Worm (Caenorhabditis elegans) whole organism, L4 larva: ENCODE results near the gene pmt-1.
A peak's percentile ranks its signal among the peaks of the same experiment; 100 is the strongest.

Source experiments
- D1046.2 ChIP-seq: fragments of 200-800 bp; sonication (Bioruptor generic); IDR thresholded peaks from 2 replicates; pipeline ENCODE4 v1.3.6; 2022; ENCODE audit warnings: missing genetic modification characterization, missing compliant biosample characterization
- F26F4.8 ChIP-seq: fragments of 200-800 bp; sonication (Bioruptor generic); conservative IDR thresholded peaks from 2 replicates; pipeline ENCODE4 v1.3.6; 2022; ENCODE audit warnings: missing genetic modification characterization, missing compliant biosample characterization
- Y75B8A.6 ChIP-seq: fragments of 200-800 bp; sonication (Bioruptor generic); IDR thresholded peaks from 2 replicates; pipeline ENCODE4 v1.3.6; 2022; ENCODE audit warnings: missing genetic modification reagents, missing genetic modification characterization, missing compliant biosample characterization
- ZK337.2 ChIP-seq: fragments of 200-800 bp; sonication (Bioruptor generic); IDR thresholded peaks from 2 replicates; pipeline ENCODE4 v1.3.6; 2022; ENCODE audit warnings: missing genetic modification reagents, missing genetic modification characterization, missing compliant biosample characterization
- ZK546.5 ChIP-seq, 2 experiments: sonication (generic microtip); optimal IDR thresholded peaks; 2 replicates each; lab custom pipeline; 2017; ENCODE audit warnings: missing biosample characterization in 2 of 2, missing genetic modification characterization in 2 of 2
- attf-4 ChIP-seq: sonication (generic microtip); optimal IDR thresholded peaks from 3 replicates; lab custom pipeline; 2017; ENCODE audit warnings: missing biosample characterization, missing genetic modification characterization
- ceh-44 ChIP-seq: fragments of 200-800 bp; sonication (Bioruptor generic); IDR thresholded peaks from 2 replicates; pipeline ENCODE4 v1.3.6; 2022; ENCODE audit warnings: missing genetic modification reagents, missing genetic modification characterization, missing compliant biosample characterization
- ceh-82 ChIP-seq: sonication (generic microtip); optimal IDR thresholded peaks from 2 replicates; lab custom pipeline; 2017; ENCODE audit warnings: missing biosample characterization, missing genetic modification characterization
- cey-2 ChIP-seq: sonication (generic microtip); optimal IDR thresholded peaks from 3 replicates; lab custom pipeline; 2017; ENCODE audit warnings: missing genetic modification characterization, mild to moderate bottlenecking, missing compliant biosample characterization, antibody characterized with exemption, borderline replicate concordance; ENCODE audit not compliant: insufficient read depth
- daf-19 ChIP-seq: fragments of 200-800 bp; sonication (Bioruptor generic); conservative IDR thresholded peaks from 2 replicates; pipeline ENCODE4 v1.3.6; 2022; ENCODE audit warnings: missing genetic modification characterization, missing compliant biosample characterization
- dmd-8 ChIP-seq: fragments of 200-800 bp; sonication (Bioruptor generic); IDR thresholded peaks from 2 replicates; pipeline ENCODE4 v1.3.6; 2022; ENCODE audit warnings: missing genetic modification characterization, missing compliant biosample characterization
- egl-27 ChIP-seq: sonication (generic microtip); optimal IDR thresholded peaks from 3 replicates; lab custom pipeline; 2017; ENCODE audit warnings: missing biosample characterization, missing genetic modification reagents, missing genetic modification characterization
- egl-43 ChIP-seq: fragments of 200-800 bp; sonication (Bioruptor generic); IDR thresholded peaks from 2 replicates; pipeline ENCODE4 v1.3.6; 2022; ENCODE audit warnings: missing genetic modification reagents, missing genetic modification characterization, missing compliant biosample characterization
- lim-7 ChIP-seq: fragments of 200-800 bp; sonication (Bioruptor generic); IDR thresholded peaks from 2 replicates; pipeline ENCODE4 v1.3.6; 2022; ENCODE audit warnings: missing genetic modification characterization, missing compliant biosample characterization
- lin-38 ChIP-seq: fragments of 200-800 bp; sonication (Bioruptor generic); IDR thresholded peaks from 2 replicates; pipeline ENCODE4 v1.3.6; 2022; ENCODE audit warnings: missing genetic modification reagents, missing genetic modification characterization, missing compliant biosample characterization
- lsy-2 ChIP-seq, 2 experiments: fragments of 150-350 bp in 1 of 2; sonication (generic microtip) in 1 of 2; optimal IDR thresholded peaks; 2 replicates each; lab custom pipeline; 2014 to 2017; ENCODE audit warnings: missing biosample characterization in 2 of 2, missing genetic modification characterization in 2 of 2
- madf-9 ChIP-seq: fragments of 200-800 bp; sonication (Bioruptor generic); conservative IDR thresholded peaks from 2 replicates; pipeline ENCODE4 v1.3.6; 2022; ENCODE audit warnings: missing genetic modification reagents, missing genetic modification characterization, missing compliant biosample characterization
- nhr-25 ChIP-seq: sonication (generic microtip); optimal IDR thresholded peaks from 2 replicates; lab custom pipeline; 2017; ENCODE audit warnings: missing genetic modification characterization, mild to moderate bottlenecking, missing compliant biosample characterization, antibody characterized with exemption, moderate library complexity, borderline replicate concordance; ENCODE audit not compliant: insufficient read depth
- nhr-28 ChIP-seq: fragments of 150-350 bp; optimal IDR thresholded peaks from 2 replicates; lab custom pipeline; 2014; ENCODE audit warnings: missing biosample characterization, missing genetic modification characterization
- nhr-41 ChIP-seq: fragments of 200-800 bp; sonication (Bioruptor generic); IDR thresholded peaks from 2 replicates; pipeline ENCODE4 v1.3.6; 2022; ENCODE audit warnings: missing genetic modification reagents, missing genetic modification characterization, missing compliant biosample characterization
- pqm-1 ChIP-seq: sonication (generic microtip); optimal IDR thresholded peaks from 2 replicates; lab custom pipeline; 2017; ENCODE audit warnings: missing biosample characterization, missing genetic modification characterization
- rbr-2 ChIP-seq: sonication (generic microtip); optimal IDR thresholded peaks from 2 replicates; lab custom pipeline; 2016; ENCODE audit warnings: missing genotype, missing genetic modification characterization, missing compliant biosample characterization
- tag-97 ChIP-seq: fragments of 200-800 bp; sonication (Bioruptor generic); IDR thresholded peaks from 2 replicates; pipeline ENCODE4 v1.3.6; 2022; ENCODE audit warnings: missing genetic modification characterization, missing compliant biosample characterization
- unc-62 ChIP-seq, 3 experiments: fragments of 150-350 bp in 1 of 3; sonication (generic microtip); optimal IDR thresholded peaks in 2 of 3; peaks in 1 of 3; 1 replicate in 1 of 3; 2 replicates in 2 of 3; lab custom pipeline; 2014 to 2017; ENCODE audit warnings: missing biosample characterization in 3 of 3, missing genetic modification characterization in 3 of 3, missing genetic modification reagents in 3 of 3, missing genotype in 1 of 3

The pmt-1 gene

DNA sequence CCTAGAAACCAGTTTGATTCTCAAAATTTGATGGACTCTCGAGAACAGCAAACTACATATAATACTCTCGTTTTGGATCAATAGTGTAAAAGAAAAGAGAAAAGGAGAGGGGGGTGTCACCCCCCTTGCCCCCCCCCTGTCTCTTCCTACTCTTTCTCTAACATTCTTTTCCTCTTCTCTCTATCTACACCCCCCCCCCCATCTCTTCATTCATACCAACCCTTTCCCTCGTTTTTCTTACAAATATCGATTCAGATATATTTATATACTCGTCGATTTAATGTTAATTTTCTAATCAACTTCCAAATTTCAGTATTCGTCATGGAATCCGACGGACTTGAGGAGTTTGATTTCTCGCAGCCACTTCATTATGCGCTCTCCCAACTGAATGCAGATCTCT is 51.2 kb downstream of the pmt-1 start, which contains the start of gene EGAP2.1:
TSS of gene EGAP2.1 (plus strand) at position 301 of the 400 bp plus-strand sequence.
- TF ChIP-seq lim-7 (GFP tag; lab: Robert Waterston, UW): no peak
- no peak for TF ChIP-seq dmd-8 (GFP tag; lab: Robert Waterston, UW)
- TF ChIP-seq D1046.2 (GFP tag; lab: Robert Waterston, UW): no peak
- TF ChIP-seq ZK337.2 (GFP tag; lab: Robert Waterston, UW): no peak
- TF ChIP-seq daf-19 (GFP tag; lab: Robert Waterston, UW): no peak
- no peak for TF ChIP-seq nhr-28 (tag; lab: Kevin White, UChicago)
- TF ChIP-seq egl-27: no peak
- TF ChIP-seq ZK546.5 (tag; optimal IDR thresholded peaks at IDR 0.05; lab: Kevin White, UChicago): no peak
- no peak for TF ChIP-seq lin-38 (GFP tag; lab: Robert Waterston, UW)
- no peak for TF ChIP-seq madf-9 (GFP tag; lab: Robert Waterston, UW)
- no peak for TF ChIP-seq Y75B8A.6
- no peak for TF ChIP-seq F26F4.8 (GFP tag; lab: Robert Waterston, UW)
- TF ChIP-seq attf-4 (tag; lab: Kevin White, UChicago): no peak
- TF ChIP-seq, all 104 proteins: peak for 0

DNA sequence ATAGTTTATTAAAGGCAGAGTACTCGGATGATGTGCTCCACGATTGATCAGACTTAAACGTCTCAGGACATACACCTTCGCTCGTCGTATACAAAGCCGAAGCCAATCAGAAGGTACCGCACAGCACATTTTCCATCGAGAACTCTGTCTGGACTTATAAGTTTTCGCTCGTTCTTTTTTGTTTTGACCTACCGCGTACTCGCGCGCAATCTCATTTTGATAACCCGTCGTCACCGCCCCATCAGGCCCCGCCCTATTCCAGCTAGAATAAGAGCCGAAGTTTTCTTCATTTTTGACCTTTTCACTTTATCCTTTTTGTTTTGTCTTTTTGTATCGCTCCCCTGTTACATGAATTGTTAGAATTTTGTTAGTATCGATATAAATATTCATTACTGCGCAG is 52.7 kb downstream of the pmt-1 start, which contains the start of gene EGAP2.2:
TSS of gene EGAP2.2 (plus strand) at position 301 of the 400 bp plus-strand sequence.
- TF ChIP-seq pqm-1 (tag; lab: Kevin White, UChicago) (no peak), Y75B8A.6 (no peak), lsy-2 (tag; optimal IDR thresholded peaks at IDR 0.05; lab: Kevin White, UChicago) (no peak), daf-19 (GFP tag; lab: Robert Waterston, UW) (no peak), cey-2 (tag; lab: Kevin White, UChicago) (no peak), D1046.2 (GFP tag; lab: Robert Waterston, UW) (no peak), nhr-41 (GFP tag; lab: Robert Waterston, UW) (no peak), nhr-25 (tag; lab: Kevin White, UChicago) (no peak), tag-97 (GFP tag; lab: Robert Waterston, UW) (no peak), rbr-2 (tag; lab: Kevin White, UChicago) (no peak), dmd-8 (GFP tag; lab: Robert Waterston, UW) (no peak), egl-43 (no peak)
- TF ChIP-seq, all 104 proteins: peak for 0

DNA sequence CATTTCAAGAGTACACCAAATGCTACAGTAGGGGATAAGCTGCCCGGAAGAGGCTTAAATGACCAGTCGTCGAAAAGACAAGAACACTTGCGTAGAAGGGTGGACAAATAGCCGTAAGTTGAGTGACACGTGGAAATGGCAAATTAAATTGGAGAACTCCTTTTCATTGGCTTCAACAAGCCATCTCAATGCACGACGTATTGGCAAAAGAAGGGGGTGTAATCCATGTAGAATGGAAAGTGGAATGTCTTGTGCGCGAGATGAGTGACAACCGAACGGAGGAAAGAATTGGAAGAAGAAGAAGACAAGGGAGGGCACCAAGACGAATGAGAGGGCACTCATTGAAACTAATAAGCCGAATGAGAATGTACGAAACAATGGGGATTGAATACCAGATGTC is 53.7 kb downstream of the pmt-1 start:
- TF ChIP-seq ceh-82 (no peak), ceh-44 (GFP tag; lab: Robert Waterston, UW) (no peak), unc-62 (GFP tag; optimal IDR thresholded peaks at IDR 0.05 in 1 of 2; lab: Kevin White, UChicago) (peak in 1 of 2 experiments; percentile 13), unc-62 (tag; optimal IDR thresholded peaks at IDR 0.05; lab: Kevin White, UChicago) (no peak)
